Worm (Caenorhabditis elegans): ENCODE data around the gene C24D10.2.
A peak's percentile ranks its signal among the peaks of the same experiment; 100 is the strongest.

Gene C24D10.2

ce11 chrIV:5183755-5184166, 20.6 kb downstream of the C24D10.2 start, which contains the start of gene W03F8.4 (continued):
- TF ChIP-seq let-607 (tag; optimal IDR thresholded peaks at IDR 0.05) (peak; percentile 70 to 87), Y53F4B.3 (GFP tag; IDR thresholded peaks at IDR 0.05) (no peak; the same call in 1 of the 2 replicates), F10E7.11 (tag; optimal IDR thresholded peaks at IDR 0.05) (no peak), F57C9.4 (tag; optimal IDR thresholded peaks at IDR 0.05) (no peak), F39B2.1 (GFP tag; IDR thresholded peaks at IDR 0.05) (0 out of 2 replicates have a peak, but pooled peaks have one; percentile 32), nhr-90 (tag; optimal IDR thresholded peaks at IDR 0.05) (no peak), egrh-3 (GFP tag; IDR thresholded peaks at IDR 0.05) (no peak), madf-3 (GFP tag; IDR thresholded peaks at IDR 0.05) (peak; percentile 93), bed-2 (GFP tag; IDR thresholded peaks at IDR 0.05) (no peak), B0019.2 (GFP tag; conservative IDR thresholded peaks at IDR 0.05) (no peak; the same call in 1 of the 2 replicates), Y95B8A.8 (GFP tag; IDR thresholded peaks at IDR 0.05) (0 out of 2 replicates have a peak, but pooled peaks have one; percentile 19), dox-1 (GFP tag; IDR thresholded peaks at IDR 0.05) (peak; percentile 96), zim-3 (tag; optimal IDR thresholded peaks at IDR 0.05) (peak; percentile 25), hlh-12 (tag; optimal IDR thresholded peaks at IDR 0.05) (no peak), xnd-1 (tag; optimal IDR thresholded peaks at IDR 0.05) (peak; percentile 59), ztf-25 (GFP tag; IDR thresholded peaks at IDR 0.05) (no peak), nhr-80 (tag; optimal IDR thresholded peaks at IDR 0.05) (peak; percentile 65), lin-35 (GFP tag; optimal IDR thresholded peaks at IDR 0.05) (peak; percentile 41 to 97 (median 82)), F33H1.4 (GFP tag; IDR thresholded peaks at IDR 0.05) (peak; percentile 75), unc-62 (GFP tag; optimal IDR thresholded peaks at IDR 0.05) (no peak), ama-1 (optimal IDR thresholded peaks at IDR 0.05) (no peak), ama-1 (GFP tag; optimal IDR thresholded peaks at IDR 0.05) (no peak), madf-10 (tag; optimal IDR thresholded peaks at IDR 0.05) (peak; percentile 51), snpc-4 (GFP tag; optimal IDR thresholded peaks at IDR 0.05) (peak; percentile 88), snpc-4 (tag; optimal IDR thresholded peaks at IDR 0.05) (peak; percentile 82 to 95 (median 94)), unc-130 (GFP tag; optimal IDR thresholded peaks at IDR 0.05) (peak; percentile 47), pbrm-1 (GFP tag; IDR thresholded peaks at IDR 0.05) (peak; percentile 95), efl-1 (GFP tag; optimal IDR thresholded peaks at IDR 0.05) (peak; percentile 91), hlh-26 (GFP tag; conservative IDR thresholded peaks at IDR 0.05) (no peak), somi-1 (GFP tag; optimal IDR thresholded peaks at IDR 0.05) (peak; percentile 55), pha-4 (tag; optimal IDR thresholded peaks at IDR 0.05) (no peak), C17E4.6 (GFP tag; IDR thresholded peaks at IDR 0.05) (peak; percentile 76; the same call in 1 of the 2 replicates), lsl-1 (GFP tag; optimal IDR thresholded peaks at IDR 0.05) (peak; percentile 78), nfya-1 (tag; optimal IDR thresholded peaks at IDR 0.05; ENCODE audit: borderline replicate concordance, insufficient read depth) (no peak), gei-17 (GFP tag; optimal IDR thresholded peaks at IDR 0.05) (peak; percentile 70), chd-7 (tag; optimal IDR thresholded peaks at IDR 0.05) (peak; percentile 36), madf-6 (GFP tag; IDR thresholded peaks at IDR 0.05) (peak; percentile 88), nfya-2 (GFP tag; IDR thresholded peaks at IDR 0.05) (no peak), nhr-120 (GFP tag; IDR thresholded peaks at IDR 0.05) (no peak), rec-8 (tag; optimal IDR thresholded peaks at IDR 0.05) (no peak), snpc-1.3 (tag; optimal IDR thresholded peaks at IDR 0.05; ENCODE audit: insufficient read depth) (peak; percentile 89), let-526 (GFP tag; IDR thresholded peaks at IDR 0.05) (no peak), D2030.7 (GFP tag; IDR thresholded peaks at IDR 0.05) (peak; percentile 87), snpc-3.4 (tag; optimal IDR thresholded peaks at IDR 0.05) (peak; percentile 66), lag-1 (GFP tag; IDR thresholded peaks at IDR 0.05) (no peak), snpc-1.1 (tag; optimal IDR thresholded peaks at IDR 0.05; ENCODE audit: insufficient read depth) (peak; percentile 76), ztf-28 (GFP tag; IDR thresholded peaks at IDR 0.05) (0 out of 2 replicates have a peak, but pooled peaks have one; percentile 76), F55B11.4 (tag; optimal IDR thresholded peaks at IDR 0.05; ENCODE audit: borderline replicate concordance, insufficient read depth) (no peak)

All from whole organism, young adult.